Fruit fly (Drosophila melanogaster) whole organism, embryonic: ENCODE results near the gene Kdm2.

Experiments used
- Abd-B ChIP-seq: fragments of 200-800 bp; sonication (Bioruptor generic); optimal IDR thresholded peaks from 2 replicates; lab custom pipeline; 2018; ENCODE audit warnings: missing biosample characterization, mild to moderate bottlenecking, missing genetic modification characterization, moderate library complexity
- Blimp-1 ChIP-seq: fragments of 200-800 bp; sonication (Bioruptor generic); optimal IDR thresholded peaks from 3 replicates; lab custom pipeline; 2018; ENCODE audit warnings: missing biosample characterization, missing genetic modification characterization, mild to moderate bottlenecking, moderate library complexity, missing genetic modification reagents
- CG10209 ChIP-seq: fragments of 200-800 bp; sonication (Bioruptor generic); optimal IDR thresholded peaks from 3 replicates; lab custom pipeline; 2017; ENCODE audit warnings: missing biosample characterization, mild to moderate bottlenecking, missing genetic modification characterization, missing genetic modification reagents
- CG10543 ChIP-seq: fragments of 200-800 bp; sonication (Bioruptor generic); optimal IDR thresholded peaks from 3 replicates; lab custom pipeline; 2017; ENCODE audit warnings: missing biosample characterization, mild to moderate bottlenecking, missing genetic modification characterization, moderate library complexity
- CG10654 ChIP-seq: fragments of 200-800 bp; sonication (Bioruptor generic); optimal IDR thresholded peaks from 2 replicates; lab custom pipeline; 2016; ENCODE audit warnings: missing biosample characterization, missing genetic modification characterization
- CG13424 ChIP-seq: fragments of 200-800 bp; sonication (Bioruptor generic); optimal IDR thresholded peaks from 2 replicates; lab custom pipeline; 2019; ENCODE audit warnings: missing biosample characterization, mild to moderate bottlenecking, missing genetic modification characterization, moderate library complexity
- CG14441 ChIP-seq: fragments of 200-800 bp; sonication (Bioruptor generic); IDR thresholded peaks from 2 replicates; pipeline ENCODE4 v1.3.6; 2022; ENCODE audit warnings: missing biosample characterization, missing genetic modification characterization
- CG14667 ChIP-seq: fragments of 200-800 bp; sonication (Bioruptor generic); IDR thresholded peaks from 2 replicates; pipeline ENCODE4 v1.3.6; 2022; ENCODE audit warnings: missing biosample characterization, missing genetic modification characterization
- CG14710 ChIP-seq: fragments of 200-800 bp; sonication (Bioruptor generic); optimal IDR thresholded peaks from 3 replicates; lab custom pipeline; 2019; ENCODE audit warnings: missing biosample characterization, mild to moderate bottlenecking, missing genetic modification characterization, moderate library complexity
- CG15269 ChIP-seq: fragments of 200-800 bp; sonication (Bioruptor generic); optimal IDR thresholded peaks from 2 replicates; lab custom pipeline; 2018; ENCODE audit warnings: missing biosample characterization, mild to moderate bottlenecking, missing genetic modification characterization, moderate library complexity
- CG1603 ChIP-seq: fragments of 200-800 bp; sonication (Bioruptor generic); optimal IDR thresholded peaks from 2 replicates; lab custom pipeline; 2019; ENCODE audit warnings: missing biosample characterization, mild to moderate bottlenecking, missing genetic modification characterization, moderate library complexity
- CG17361 ChIP-seq: fragments of 200-800 bp; sonication (Bioruptor generic); IDR thresholded peaks from 3 replicates; pipeline ENCODE4 v1.3.6; 2022; ENCODE audit warnings: missing biosample characterization, missing genetic modification characterization
- CG17829 ChIP-seq: fragments of 200-800 bp; optimal IDR thresholded peaks from 2 replicates; lab custom pipeline; 2019; ENCODE audit warnings: missing biosample characterization, mild to moderate bottlenecking, missing genetic modification characterization, moderate library complexity
- CG18476 ChIP-seq: fragments of 200-800 bp; sonication (Bioruptor generic); optimal IDR thresholded peaks from 2 replicates; lab custom pipeline; 2016; ENCODE audit warnings: missing biosample characterization, mild to moderate bottlenecking, missing genetic modification characterization
- CG3163 ChIP-seq: fragments of 200-800 bp; sonication (Bioruptor generic); optimal IDR thresholded peaks from 3 replicates; lab custom pipeline; 2016; ENCODE audit warnings: missing biosample characterization, missing genetic modification characterization
- CG4360 ChIP-seq: fragments of 200-800 bp; sonication (Bioruptor generic); IDR thresholded peaks from 2 replicates; pipeline ENCODE4 v1.3.6; 2022; ENCODE audit warnings: missing biosample characterization, missing genetic modification characterization
- CG4424 ChIP-seq: fragments of 200-800 bp; sonication (Bioruptor generic); optimal IDR thresholded peaks from 3 replicates; lab custom pipeline; 2016; ENCODE audit warnings: missing biosample characterization, missing genetic modification characterization
- CG5180 ChIP-seq: fragments of 200-800 bp; sonication (Bioruptor generic); optimal IDR thresholded peaks from 3 replicates; lab custom pipeline; 2017; ENCODE audit warnings: missing biosample characterization, missing genetic modification characterization, mild to moderate bottlenecking, moderate library complexity, missing genetic modification reagents
- CG7987 ChIP-seq: fragments of 200-800 bp; sonication (Bioruptor generic); optimal IDR thresholded peaks from 2 replicates; lab custom pipeline; 2018; ENCODE audit warnings: missing biosample characterization, mild to moderate bottlenecking, missing genetic modification characterization, moderate library complexity
- CG9215 ChIP-seq: fragments of 200-800 bp; sonication (Bioruptor generic); IDR thresholded peaks from 2 replicates; pipeline ENCODE4 v1.3.6; 2022; ENCODE audit warnings: missing biosample characterization, missing genetic modification characterization
- CG9797 ChIP-seq: fragments of 200-800 bp; sonication (Bioruptor generic); optimal IDR thresholded peaks from 3 replicates; lab custom pipeline; 2018; ENCODE audit warnings: missing biosample characterization, mild to moderate bottlenecking, missing genetic modification characterization
- Chrac-16 ChIP-seq: fragments of 200-800 bp; sonication (Bioruptor generic); optimal IDR thresholded peaks from 3 replicates; lab custom pipeline; 2016; ENCODE audit warnings: missing biosample characterization, missing genetic modification characterization
- D ChIP-seq, 2 experiments: fragments of 200-800 bp in 1 of 2; fragments of >200 bp in 1 of 2; sonication (Bioruptor generic) in 1 of 2; optimal IDR thresholded peaks; 2 replicates in 1 of 2; 3 replicates in 1 of 2; lab custom pipeline; 2017; ENCODE audit warnings: mild to moderate bottlenecking in 1 of 2, missing biosample characterization in 1 of 2, missing genetic modification characterization in 1 of 2, missing genetic modification reagents in 1 of 2
- Fer2 ChIP-seq: fragments of 200-800 bp; sonication (Bioruptor generic); optimal IDR thresholded peaks from 2 replicates; lab custom pipeline; 2018; ENCODE audit warnings: missing biosample characterization, mild to moderate bottlenecking, missing genetic modification characterization, moderate library complexity
- Hand ChIP-seq: fragments of 200-800 bp; sonication (Bioruptor generic); optimal IDR thresholded peaks from 2 replicates; lab custom pipeline; 2017; ENCODE audit warnings: mild to moderate bottlenecking, missing biosample characterization, missing genetic modification reagents, missing genetic modification characterization
- Hr51 ChIP-seq, 2 experiments: fragments of 200-800 bp; sonication (Bioruptor generic); optimal IDR thresholded peaks; 2 replicates in 1 of 2; 3 replicates in 1 of 2; lab custom pipeline; 2016 to 2018; ENCODE audit warnings: missing biosample characterization in 2 of 2, missing genetic modification characterization in 2 of 2, mild to moderate bottlenecking in 1 of 2, moderate library complexity in 1 of 2
- Hr78 ChIP-seq, 2 experiments: fragments of 200-800 bp in 1 of 2; fragments of >200 bp in 1 of 2; sonication (Bioruptor generic) in 1 of 2; optimal IDR thresholded peaks; 2 replicates each; lab custom pipeline; 2017 to 2019; ENCODE audit warnings: missing biosample characterization in 2 of 2, missing genetic modification characterization in 2 of 2, mild to moderate bottlenecking in 1 of 2, moderate library complexity in 1 of 2
- Max ChIP-seq: fragments of 200-800 bp; sonication (Bioruptor generic); optimal IDR thresholded peaks from 2 replicates; lab custom pipeline; 2016; ENCODE audit warnings: missing biosample characterization, mild to moderate bottlenecking, missing genetic modification characterization
- Meics ChIP-seq: fragments of 200-800 bp; sonication (Bioruptor generic); optimal IDR thresholded peaks from 2 replicates; lab custom pipeline; 2017; ENCODE audit warnings: missing biosample characterization, mild to moderate bottlenecking, missing genetic modification characterization
- NC2β ChIP-seq: fragments of 200-800 bp; sonication (Bioruptor generic); optimal IDR thresholded peaks from 2 replicates; lab custom pipeline; 2016; ENCODE audit warnings: missing biosample characterization, missing genetic modification characterization
- Oaz ChIP-seq: fragments of 200-800 bp; sonication (Bioruptor generic); IDR thresholded peaks from 2 replicates; pipeline ENCODE4 v1.3.6; 2022; ENCODE audit warnings: missing biosample characterization, missing genetic modification characterization
- Oli ChIP-seq: fragments of 200-800 bp; sonication (Bioruptor generic); optimal IDR thresholded peaks from 2 replicates; lab custom pipeline; 2018; ENCODE audit warnings: missing biosample characterization, mild to moderate bottlenecking, missing genetic modification characterization, moderate library complexity
- Six4 ChIP-seq: fragments of 200-800 bp; sonication (Bioruptor generic); optimal IDR thresholded peaks from 2 replicates; lab custom pipeline; 2016; ENCODE audit warnings: missing biosample characterization, missing genetic modification characterization
- Spps ChIP-seq: fragments of 200-800 bp; sonication (Bioruptor generic); optimal IDR thresholded peaks from 2 replicates; lab custom pipeline; 2018; ENCODE audit warnings: missing biosample characterization, mild to moderate bottlenecking, missing genetic modification characterization
- br ChIP-seq: fragments of >200 bp; optimal IDR thresholded peaks from 2 replicates; lab custom pipeline; 2017
- cg ChIP-seq: fragments of 200-800 bp; sonication (Bioruptor generic); optimal IDR thresholded peaks from 3 replicates; lab custom pipeline; 2019; ENCODE audit warnings: missing biosample characterization, mild to moderate bottlenecking, missing genetic modification characterization, moderate library complexity
- crol ChIP-seq: fragments of 200-800 bp; sonication (Bioruptor generic); IDR thresholded peaks from 2 replicates; pipeline ENCODE4 v1.3.6; 2022; ENCODE audit warnings: missing biosample characterization, missing genetic modification characterization
- disco-r ChIP-seq: fragments of 200-800 bp; sonication (Bioruptor generic); optimal IDR thresholded peaks from 2 replicates; lab custom pipeline; 2016; ENCODE audit warnings: missing biosample characterization, missing genetic modification characterization
- ems ChIP-seq: fragments of 200-800 bp; sonication (Bioruptor generic); optimal IDR thresholded peaks from 3 replicates; lab custom pipeline; 2016; ENCODE audit warnings: missing biosample characterization, missing genetic modification characterization
- gcm ChIP-seq: fragments of 200-800 bp; sonication (Bioruptor generic); optimal IDR thresholded peaks from 2 replicates; lab custom pipeline; 2019; ENCODE audit warnings: missing biosample characterization, mild to moderate bottlenecking, missing genetic modification characterization, moderate library complexity
- gem ChIP-seq: fragments of 200-800 bp; sonication (Bioruptor generic); optimal IDR thresholded peaks from 2 replicates; lab custom pipeline; 2019; ENCODE audit warnings: missing biosample characterization, mild to moderate bottlenecking, missing genetic modification characterization, moderate library complexity
- insv ChIP-seq, 2 experiments: fragments of 200-800 bp; sonication (Bioruptor generic); optimal IDR thresholded peaks; 3 replicates each; lab custom pipeline; 2016 to 2018; ENCODE audit warnings: missing biosample characterization in 2 of 2, missing genetic modification characterization in 2 of 2
- lilli ChIP-seq: fragments of 200-800 bp; sonication (Bioruptor generic); optimal IDR thresholded peaks from 3 replicates; lab custom pipeline; 2016; ENCODE audit warnings: missing biosample characterization, missing genetic modification characterization
- luna ChIP-seq: fragments of 200-800 bp; sonication (Bioruptor generic); optimal IDR thresholded peaks from 2 replicates; lab custom pipeline; 2016; ENCODE audit warnings: missing biosample characterization, missing genetic modification characterization
- otp ChIP-seq: fragments of 200-800 bp; sonication (Bioruptor generic); IDR thresholded peaks from 3 replicates; pipeline ENCODE4, ENCODE4 v1.3.6; 2022; ENCODE audit warnings: missing biosample characterization, missing genetic modification characterization
- slou ChIP-seq: fragments of 200-800 bp; sonication (Bioruptor generic); optimal IDR thresholded peaks from 3 replicates; lab custom pipeline; 2016; ENCODE audit warnings: missing biosample characterization, missing genetic modification characterization
- trem ChIP-seq: fragments of 200-800 bp; optimal IDR thresholded peaks from 3 replicates; lab custom pipeline; 2019; ENCODE audit warnings: missing biosample characterization, mild to moderate bottlenecking, missing genetic modification characterization, moderate library complexity

Kdm2 gene

DNA sequence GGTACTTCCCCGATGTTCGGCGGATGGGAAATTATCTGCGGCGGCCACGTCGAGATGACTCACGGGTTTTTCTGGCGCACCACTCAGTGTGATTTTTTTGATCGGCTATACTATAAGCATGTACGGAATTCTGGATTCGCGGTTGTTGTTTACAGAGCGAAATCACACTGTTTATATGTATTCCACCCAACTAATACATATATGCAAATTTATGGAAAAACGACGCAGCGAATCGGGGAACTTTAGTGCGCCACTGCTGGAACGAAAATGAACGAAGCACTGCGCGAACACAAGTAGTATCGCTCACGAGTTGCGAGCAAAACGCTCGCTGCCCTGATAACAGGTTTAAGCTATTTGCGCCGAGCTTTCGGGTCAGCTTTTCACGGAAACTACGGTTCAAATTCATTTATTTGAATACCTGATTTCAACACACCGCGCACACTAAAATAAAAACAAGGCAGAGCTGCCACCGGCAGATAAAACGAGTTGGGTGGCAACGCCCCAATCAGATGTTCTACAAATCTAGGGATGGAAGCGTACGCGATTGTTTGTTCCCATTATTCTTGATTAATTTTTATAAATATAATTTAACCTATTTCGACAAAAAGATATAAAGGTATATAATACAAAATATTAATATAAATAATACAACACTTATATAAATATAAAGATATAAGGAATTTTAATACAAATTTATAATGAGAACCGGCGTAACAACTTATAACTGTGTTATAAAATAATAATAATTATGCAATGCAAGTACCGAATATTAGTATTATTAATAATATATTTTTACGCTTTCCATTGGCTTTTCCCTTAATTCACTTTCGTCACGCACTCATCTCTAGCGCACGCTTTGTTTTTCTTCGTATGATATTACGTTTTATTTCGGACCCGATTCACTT is 4.5 kb upstream of the Kdm2 start, which contains the start of gene Rel (continued):
- TF ChIP-seq Blimp-1 (GFP tag; lab: Kevin White, UChicago) (peak; percentile 83), CG14710 (tag; lab: Kevin White, UChicago) (peak; percentile 86), NC2β (peak; percentile 22), CG15269 (tag; lab: Kevin White, UChicago) (peak; percentile 78), Hr51 (GFP tag; optimal IDR thresholded peaks at IDR 0.05; lab: Kevin White, UChicago) (peak; percentile 30 to 79), Max (GFP tag; lab: Kevin White, UChicago) (peak; percentile 56), CG14667 (GFP tag; lab: Robert Waterston, UW) (no peak), CG14441 (GFP tag; lab: Robert Waterston, UW) (no peak), CG9215 (GFP tag; lab: Robert Waterston, UW) (no peak), luna (peak; percentile 29), CG1603 (tag; lab: Kevin White, UChicago) (peak; percentile 40), Hand (GFP tag; lab: Kevin White, UChicago) (peak; percentile 8), CG3163 (GFP tag; lab: Kevin White, UChicago) (no peak), CG10209 (GFP tag; lab: Kevin White, UChicago) (peak; percentile 74), CG10654 (GFP tag; lab: Kevin White, UChicago) (peak; percentile 50), lilli (GFP tag; lab: Kevin White, UChicago) (peak; percentile 55), Oli (tag; lab: Kevin White, UChicago) (peak; percentile 69), Oaz (no peak), trem (tag; lab: Kevin White, UChicago) (peak; percentile 77), crol (GFP tag; lab: Robert Waterston, UW) (no peak), CG17361 (GFP tag; lab: Robert Waterston, UW) (no peak), Six4 (GFP tag; lab: Kevin White, UChicago) (peak; percentile 56), CG10543 (GFP tag; lab: Kevin White, UChicago) (peak; percentile 98), otp (GFP tag; lab: Robert Waterston, UW) (no peak), cg (GFP tag; lab: Kevin White, UChicago) (peak; percentile 75), Chrac-16 (peak; percentile 23), Spps (tag; lab: Kevin White, UChicago) (peak; percentile 32), Fer2 (peak; percentile 37), CG5180 (GFP tag; lab: Kevin White, UChicago) (no peak), ems (GFP tag; lab: Kevin White, UChicago) (no peak), CG7987 (GFP tag; lab: Kevin White, UChicago) (peak; percentile 31), D (optimal IDR thresholded peaks at IDR 0.05; lab: Kevin White, UChicago) (no peak), D (GFP tag; optimal IDR thresholded peaks at IDR 0.05; lab: Kevin White, UChicago) (peak; percentile 70), gem (peak; percentile 89), CG9797 (peak; percentile 6), Hr78 (GFP tag; optimal IDR thresholded peaks at IDR 0.05; lab: Kevin White, UChicago) (peak in 1 of 2 experiments; percentile 34), CG18476 (GFP tag; lab: Kevin White, UChicago) (no peak), disco-r (GFP tag; lab: Kevin White, UChicago) (no peak), Abd-B (peak; percentile 58), CG17829 (tag; lab: Kevin White, UChicago) (peak; percentile 86), insv (GFP tag; optimal IDR thresholded peaks at IDR 0.05; lab: Kevin White, UChicago) (peak in 1 of 2 experiments; percentile 35), slou (GFP tag; lab: Kevin White, UChicago) (peak; percentile 23), CG4360 (GFP tag; lab: Robert Waterston, UW) (no peak), br (no peak), gcm (peak; percentile 64), Meics (GFP tag; lab: Kevin White, UChicago) (peak; percentile 78), CG4424 (GFP tag; lab: Kevin White, UChicago) (peak; percentile 50), CG13424 (tag; lab: Kevin White, UChicago) (peak; percentile 85)
